Worm (Caenorhabditis elegans) whole organism, early embryonic: ENCODE measurements around the gene K01G5.10.

ENCODE experiments used
- B0310.2 ChIP-seq: sonication (generic microtip); optimal IDR thresholded peaks from 2 replicates; lab custom pipeline; 2016; ENCODE audit warnings: mild to moderate bottlenecking, missing genetic modification characterization, missing compliant biosample characterization
- F13C5.2 ChIP-seq: sonication (generic microtip); optimal IDR thresholded peaks from 2 replicates; lab custom pipeline; 2017; ENCODE audit warnings: mild to moderate bottlenecking, missing genetic modification characterization, inconsistent platforms, missing compliant biosample characterization
- ama-1 ChIP-seq: fragments of 150-350 bp; optimal IDR thresholded peaks from 2 replicates; lab custom pipeline; 2014
- ceh-13 ChIP-seq: fragments of 200-800 bp; sonication (Bioruptor generic); optimal IDR thresholded peaks from 2 replicates; lab custom pipeline; 2018; ENCODE audit warnings: mild to moderate bottlenecking, missing genetic modification characterization, missing compliant biosample characterization
- ceh-36 ChIP-seq: sonication (generic microtip); optimal IDR thresholded peaks from 2 replicates; lab custom pipeline; 2016; ENCODE audit warnings: missing genetic modification characterization, inconsistent platforms, missing compliant biosample characterization
- ets-7 ChIP-seq: sonication (generic microtip); optimal IDR thresholded peaks from 2 replicates; lab custom pipeline; 2016; ENCODE audit warnings: missing genotype, missing genetic modification characterization, missing compliant biosample characterization
- flt-1 ChIP-seq: fragments of 200-800 bp; sonication (Bioruptor generic); IDR thresholded peaks from 2 replicates; pipeline ENCODE4 v1.3.6; 2022; ENCODE audit warnings: missing genetic modification characterization, missing compliant biosample characterization
- hmbx-1 ChIP-seq: sonication (generic microtip); optimal IDR thresholded peaks from 2 replicates; lab custom pipeline; 2016; ENCODE audit warnings: mild to moderate bottlenecking, missing genetic modification characterization, missing compliant biosample characterization
- hmg-4 ChIP-seq: fragments of 200-800 bp; sonication (Bioruptor generic); optimal IDR thresholded peaks from 2 replicates; lab custom pipeline; 2018; ENCODE audit warnings: mild to moderate bottlenecking, missing genetic modification characterization, missing compliant biosample characterization
- hnd-1 ChIP-seq: sonication (generic microtip); optimal IDR thresholded peaks from 2 replicates; lab custom pipeline; 2016; ENCODE audit warnings: missing genetic modification characterization, missing compliant biosample characterization
- pes-1 ChIP-seq: fragments of 200-800 bp; sonication (Bioruptor generic); IDR thresholded peaks from 2 replicates; pipeline ENCODE4 v1.3.6; 2022; ENCODE audit warnings: missing genetic modification reagents, missing genetic modification characterization, missing compliant biosample characterization
- scrt-1 ChIP-seq: fragments of 200-800 bp; sonication (Bioruptor generic); IDR thresholded peaks from 2 replicates; pipeline ENCODE4 v1.3.6; 2022; ENCODE audit warnings: missing genetic modification characterization, missing compliant biosample characterization
- sea-1 ChIP-seq: fragments of 200-800 bp; sonication (Bioruptor generic); conservative IDR thresholded peaks from 2 replicates; pipeline ENCODE4 v1.3.6; 2022; ENCODE audit warnings: missing genetic modification characterization, missing compliant biosample characterization
- tbx-37 ChIP-seq: fragments of 200-800 bp; sonication (Bioruptor generic); conservative IDR thresholded peaks from 2 replicates; pipeline ENCODE4 v1.3.6; 2022; ENCODE audit warnings: missing genetic modification reagents, missing genetic modification characterization, missing compliant biosample characterization

ce11 chrIII:10759050-10760023 is 1.0 kb upstream of the K01G5.10 start, which contains the start of gene tasp-1:
- TF ChIP-seq ama-1 (lab: Kevin White, UChicago) (no peak), hmbx-1 (tag; lab: Kevin White, UChicago) (peak; percentile 75), ets-7 (tag; lab: Kevin White, UChicago) (peak; percentile 85), ceh-36 (peak; percentile 81), scrt-1 (peak; percentile 85), flt-1 (GFP tag; lab: Robert Waterston, UW) (peak; percentile 93), F13C5.2 (tag; lab: Kevin White, UChicago) (peak; percentile 99), hmg-4 (GFP tag; lab: Kevin White, UChicago) (peak; percentile 98), hnd-1 (tag; lab: Kevin White, UChicago) (peak; percentile 74), B0310.2 (peak; percentile 67), tbx-37 (GFP tag; lab: Robert Waterston, UW) (peak; percentile 89), ceh-13 (GFP tag; lab: Kevin White, UChicago) (peak; percentile 66), pes-1 (peak; percentile 92), sea-1 (GFP tag; lab: Robert Waterston, UW) (peak; percentile 96)
